Fruit fly (Drosophila melanogaster): ENCODE results near the gene jvl.
A peak's percentile ranks its signal among the peaks of the same experiment; 100 is the strongest.

Gene jvl

DNA sequence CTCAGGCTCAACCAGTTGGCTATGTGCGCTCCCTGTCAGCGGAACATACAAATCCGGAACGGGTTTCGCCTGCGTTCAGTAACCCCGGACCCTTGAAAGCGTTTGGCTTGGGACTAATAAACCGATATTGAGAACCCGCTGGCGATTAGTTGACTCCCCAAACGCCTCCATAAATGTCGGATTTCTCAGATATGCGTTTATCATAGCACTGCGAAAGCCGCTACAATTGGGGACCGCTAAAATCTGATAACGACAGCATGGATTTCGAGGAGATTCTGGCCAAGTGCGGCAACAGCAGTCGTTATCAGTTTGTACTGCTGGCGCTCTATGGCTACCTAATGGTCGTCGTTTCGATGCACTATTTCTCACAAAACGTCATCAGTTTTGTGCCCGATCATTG, 54.9 kb downstream of the jvl start, which contains the start of gene CG14855:
Gene CG14855 (plus strand): TSS at position 12 of the 400 bp plus-strand sequence.
- TF ChIP-seq CG16813 (GFP tag; IDR thresholded peaks at IDR 0.05; ENCODE audit: partially characterized antibody): no peak
- TF ChIP-seq Deaf1 (tag; optimal IDR thresholded peaks at IDR 0.05): no peak
- no peak for TF ChIP-seq ftz-f1 (GFP tag; optimal IDR thresholded peaks at IDR 0.05)
- no peak for TF ChIP-seq B-H1 (GFP tag; IDR thresholded peaks at IDR 0.05)
- no peak for TF ChIP-seq Bdp1 (GFP tag; optimal IDR thresholded peaks at IDR 0.05)
- TF ChIP-seq CG42726 (GFP tag; IDR thresholded peaks at IDR 0.05; ENCODE audit: partially characterized antibody): no peak
- TF ChIP-seq btn (GFP tag; optimal IDR thresholded peaks at IDR 0.05): no peak
- TF ChIP-seq C15 (GFP tag; IDR thresholded peaks at IDR 0.05): no peak
- no peak for TF ChIP-seq repo (GFP tag; optimal IDR thresholded peaks at IDR 0.05)
- TF ChIP-seq bigmax (GFP tag; optimal IDR thresholded peaks at IDR 0.05): no peak
- TF ChIP-seq maf-S (GFP tag; optimal IDR thresholded peaks at IDR 0.05): no peak
- TF ChIP-seq CG5245 (GFP tag; optimal IDR thresholded peaks at IDR 0.05): no peak
- no peak for TF ChIP-seq cg (GFP tag; optimal IDR thresholded peaks at IDR 0.05)
- no peak for TF ChIP-seq fd3F (GFP tag; optimal IDR thresholded peaks at IDR 0.05)
- TF ChIP-seq CG17186 (GFP tag; optimal IDR thresholded peaks at IDR 0.05): no peak
- TF ChIP-seq Ravus (GFP tag; IDR thresholded peaks at IDR 0.05): no peak
- no peak for TF ChIP-seq sim (GFP tag; IDR thresholded peaks at IDR 0.05)
- TF ChIP-seq pfk (GFP tag; optimal IDR thresholded peaks at IDR 0.05): no peak
- TF ChIP-seq Atf3 (GFP tag; optimal IDR thresholded peaks at IDR 0.05): no peak
- TF ChIP-seq CG15073 (GFP tag; optimal IDR thresholded peaks at IDR 0.05): no peak
- no peak for TF ChIP-seq ind (GFP tag; optimal IDR thresholded peaks at IDR 0.05)
- no peak for TF ChIP-seq slbo (GFP tag; IDR thresholded peaks at IDR 0.05)
- peak; percentile 4 for TF ChIP-seq CG6813 (GFP tag; optimal IDR thresholded peaks at IDR 0.05)
- no peak for TF ChIP-seq cad (GFP tag; optimal IDR thresholded peaks at IDR 0.05)
- TF ChIP-seq yki (optimal IDR thresholded peaks at IDR 0.05): no peak
- no peak for TF ChIP-seq unpg (GFP tag; optimal IDR thresholded peaks at IDR 0.05)
- TF ChIP-seq pan (optimal IDR thresholded peaks at IDR 0.05): no peak
- TF ChIP-seq pan (GFP tag; optimal IDR thresholded peaks at IDR 0.05 in 1 of 2, IDR thresholded peaks at IDR 0.05 in 1 of 2): no peak
- TF ChIP-seq Fer2 (tag; optimal IDR thresholded peaks at IDR 0.05): no peak
- no peak for TF ChIP-seq CG1602 (GFP tag; optimal IDR thresholded peaks at IDR 0.05)
- no peak for TF ChIP-seq Six4 (GFP tag; optimal IDR thresholded peaks at IDR 0.05)
- no peak for TF ChIP-seq p53 (GFP tag; optimal IDR thresholded peaks at IDR 0.05)
- no peak for TF ChIP-seq D19A (tag; optimal IDR thresholded peaks at IDR 0.05)
- no peak for TF ChIP-seq ssp (GFP tag; IDR thresholded peaks at IDR 0.05)
- no peak for TF ChIP-seq Dek (tag; optimal IDR thresholded peaks at IDR 0.05)
- TF ChIP-seq CG2120 (GFP tag; optimal IDR thresholded peaks at IDR 0.05): no peak
- no peak for TF ChIP-seq dpn (GFP tag; optimal IDR thresholded peaks at IDR 0.05)
- no peak for TF ChIP-seq CG6254 (GFP tag; optimal IDR thresholded peaks at IDR 0.05)
- TF ChIP-seq Adf1 (GFP tag; IDR thresholded peaks at IDR 0.05): 0 out of 2 replicates have a peak, but pooled peaks have one; percentile 15
- TF ChIP-seq pho (GFP tag; optimal IDR thresholded peaks at IDR 0.05): no peak
- TF ChIP-seq CG11085 (GFP tag; IDR thresholded peaks at IDR 0.05): no peak
- TF ChIP-seq CG3847 (GFP tag; IDR thresholded peaks at IDR 0.05): 0 out of 2 replicates have a peak, but pooled peaks have one; percentile 10
- TF ChIP-seq cas (GFP tag; IDR thresholded peaks at IDR 0.05): no peak
- no peak for TF ChIP-seq ato (GFP tag; IDR thresholded peaks at IDR 0.05; ENCODE audit: partially characterized antibody)
- TF ChIP-seq zen (tag; optimal IDR thresholded peaks at IDR 0.05): no peak
- no peak for TF ChIP-seq schlank (tag; optimal IDR thresholded peaks at IDR 0.05)
- no peak for TF ChIP-seq Hand (GFP tag; optimal IDR thresholded peaks at IDR 0.05)
- no peak for TF ChIP-seq CG4360 (GFP tag; IDR thresholded peaks at IDR 0.05)
- peak; percentile 6 for TF ChIP-seq CG13296 (GFP tag; optimal IDR thresholded peaks at IDR 0.05)
- TF ChIP-seq sens (GFP tag): no peak
- TF ChIP-seq CG17612 (GFP tag; IDR thresholded peaks at IDR 0.05): no peak
- no peak for TF ChIP-seq gt (GFP tag; IDR thresholded peaks at IDR 0.05)
- no peak for TF ChIP-seq CG7786 (GFP tag; optimal IDR thresholded peaks at IDR 0.05)
- TF ChIP-seq ems (GFP tag; optimal IDR thresholded peaks at IDR 0.05): no peak

All from whole organism, embryonic.